Fruit fly (Drosophila melanogaster): Measurements from ENCODE around the gene otu.

otu gene

DNA sequence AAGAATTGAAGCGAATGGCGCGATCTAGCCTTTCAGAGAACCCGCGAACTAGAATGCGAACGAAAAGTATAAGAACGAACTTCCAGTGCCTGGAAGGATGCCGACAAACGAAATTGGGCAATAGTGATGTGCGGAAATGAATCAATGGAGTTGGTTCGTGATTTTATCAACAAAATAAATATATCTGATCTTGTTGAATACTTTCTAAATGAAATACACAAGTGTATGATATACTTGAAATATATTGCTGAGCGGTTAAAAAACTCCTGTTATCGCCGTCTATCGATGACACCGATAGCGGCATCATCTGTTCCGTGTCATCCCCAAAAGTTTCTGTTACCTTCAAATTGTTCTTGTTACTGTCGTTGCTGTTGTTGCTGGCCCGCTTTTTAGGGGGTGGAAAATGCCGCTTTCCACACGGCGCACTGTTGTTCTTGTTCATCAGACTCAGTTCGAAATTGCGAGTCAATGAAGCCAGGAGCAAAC, at the start of gene otu:
TSS of gene otu (minus strand) at position 51 of the 486 bp plus-strand sequence.
- TF ChIP-seq Eip93F (GFP tag; optimal IDR thresholded peaks at IDR 0.05), result no peak
- no peak for TF ChIP-seq CG34406 (GFP tag; optimal IDR thresholded peaks at IDR 0.05)
- no peak for TF ChIP-seq OdsH (GFP tag; optimal IDR thresholded peaks at IDR 0.05)
- TF ChIP-seq Sox14 (GFP tag; optimal IDR thresholded peaks at IDR 0.05), result no peak
- TF ChIP-seq CG15336 (GFP tag; IDR thresholded peaks at IDR 0.05), result no peak
- no peak for TF ChIP-seq net (GFP tag; optimal IDR thresholded peaks at IDR 0.05)
- no peak for TF ChIP-seq vri (GFP tag; optimal IDR thresholded peaks at IDR 0.05)
- no peak for TF ChIP-seq svp (GFP tag)
- TF ChIP-seq ss (GFP tag; optimal IDR thresholded peaks at IDR 0.05), result no peak
- no peak for TF ChIP-seq Blimp-1 (GFP tag; optimal IDR thresholded peaks at IDR 0.05)
- TF ChIP-seq salr (GFP tag; optimal IDR thresholded peaks at IDR 0.05), result no peak
- TF ChIP-seq Eip75B (GFP tag; optimal IDR thresholded peaks at IDR 0.05), result no peak
- TF ChIP-seq pdm3 (GFP tag; optimal IDR thresholded peaks at IDR 0.05), result no peak
- no peak for TF ChIP-seq spab (GFP tag; optimal IDR thresholded peaks at IDR 0.05)
- no peak for TF ChIP-seq CG6808 (GFP tag; optimal IDR thresholded peaks at IDR 0.05)

DNA sequence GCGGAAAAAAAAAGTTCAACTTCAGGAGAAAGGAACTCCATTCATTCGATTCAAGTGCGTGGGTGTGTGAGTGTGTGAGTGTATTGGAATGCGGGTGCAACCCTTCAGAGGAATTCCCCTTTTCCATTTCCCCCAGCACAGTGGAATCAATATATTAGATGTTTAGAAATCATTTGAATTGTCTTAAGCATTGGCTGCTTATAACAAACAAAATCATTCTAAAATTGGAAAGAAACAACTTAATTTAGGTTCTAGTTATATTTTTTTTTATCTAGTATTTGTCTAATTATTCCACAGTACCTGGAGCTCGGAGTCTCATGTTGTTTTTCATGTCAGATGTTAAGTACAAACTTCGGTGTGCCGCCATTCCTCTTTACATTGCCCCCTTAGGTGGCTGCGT, 49.7 kb upstream of the otu start:
- TF ChIP-seq Blimp-1 (GFP tag; optimal IDR thresholded peaks at IDR 0.05) (no peak), Ets21C (GFP tag; optimal IDR thresholded peaks at IDR 0.05) (no peak), svp (GFP tag) (peak; percentile 70), Smox (GFP tag; optimal IDR thresholded peaks at IDR 0.05) (peak; percentile 5), Eip78C (GFP tag) (peak; percentile 64), CG8632 (GFP tag; optimal IDR thresholded peaks at IDR 0.05) (peak; percentile 7), CG31627 (GFP tag; optimal IDR thresholded peaks at IDR 0.05) (no peak), lz (GFP tag; optimal IDR thresholded peaks at IDR 0.05) (peak; percentile 9), CG32006 (GFP tag; optimal IDR thresholded peaks at IDR 0.05) (peak; percentile 24), CG9139 (GFP tag; optimal IDR thresholded peaks at IDR 0.05) (no peak), CG34406 (GFP tag; optimal IDR thresholded peaks at IDR 0.05) (peak; percentile 17), dac (GFP tag; optimal IDR thresholded peaks at IDR 0.05) (no peak), OdsH (GFP tag; optimal IDR thresholded peaks at IDR 0.05) (peak; percentile 2), Hr38 (GFP tag; optimal IDR thresholded peaks at IDR 0.05) (no peak), CG10631 (GFP tag; optimal IDR thresholded peaks at IDR 0.05) (peak; percentile 24), esn (GFP tag; optimal IDR thresholded peaks at IDR 0.05) (peak; percentile 23), net (GFP tag; optimal IDR thresholded peaks at IDR 0.05) (peak; percentile 19), CG6792 (GFP tag; optimal IDR thresholded peaks at IDR 0.05) (peak; percentile 40), spab (GFP tag; optimal IDR thresholded peaks at IDR 0.05) (no peak), ss (GFP tag; optimal IDR thresholded peaks at IDR 0.05) (peak in 1 of 2 experiments; percentile 34), CG3032 (tag; optimal IDR thresholded peaks at IDR 0.05) (peak; percentile 29), Sox102F (GFP tag; optimal IDR thresholded peaks at IDR 0.05) (peak; percentile 21), dsx (GFP tag; optimal IDR thresholded peaks at IDR 0.05; ENCODE audit: poor library complexity, severe bottlenecking) (peak; percentile 32), fkh (GFP tag; optimal IDR thresholded peaks at IDR 0.05) (no peak), pdm3 (GFP tag; optimal IDR thresholded peaks at IDR 0.05) (peak; percentile 25), CG11902 (GFP tag; optimal IDR thresholded peaks at IDR 0.05) (no peak), CG8119 (GFP tag; IDR thresholded peaks at IDR 0.05) (peak; percentile 53; the same call in 2 of the 3 replicates), Hr4 (GFP tag; optimal IDR thresholded peaks at IDR 0.05) (peak; percentile 12), CG6808 (GFP tag; optimal IDR thresholded peaks at IDR 0.05) (peak; percentile 10), salr (GFP tag; optimal IDR thresholded peaks at IDR 0.05) (no peak), Eip93F (GFP tag; optimal IDR thresholded peaks at IDR 0.05) (no peak), CG10669 (GFP tag; optimal IDR thresholded peaks at IDR 0.05) (peak; percentile 25), Sox14 (GFP tag; optimal IDR thresholded peaks at IDR 0.05) (no peak), CG6163 (GFP tag; IDR thresholded peaks at IDR 0.05) (peak; percentile 52; the same call in 2 of the 3 replicates), CG16779 (tag; optimal IDR thresholded peaks at IDR 0.05) (no peak), fd85E (GFP tag; optimal IDR thresholded peaks at IDR 0.05) (no peak), vri (GFP tag; optimal IDR thresholded peaks at IDR 0.05) (no peak), topi (GFP tag; optimal IDR thresholded peaks at IDR 0.05) (peak; percentile 21), CG11762 (GFP tag; optimal IDR thresholded peaks at IDR 0.05; ENCODE audit: insufficient read depth) (no peak), CG4318 (GFP tag; optimal IDR thresholded peaks at IDR 0.05) (no peak), Met (GFP tag; optimal IDR thresholded peaks at IDR 0.05) (peak; percentile 45), achi (GFP tag; optimal IDR thresholded peaks at IDR 0.05) (no peak), Eip75B (GFP tag; optimal IDR thresholded peaks at IDR 0.05) (peak; percentile 5), cyc (GFP tag; optimal IDR thresholded peaks at IDR 0.05) (no peak), fd59A (GFP tag; optimal IDR thresholded peaks at IDR 0.05) (no peak), CG6276 (GFP tag; optimal IDR thresholded peaks at IDR 0.05) (no peak)
